Fruit fly (Drosophila melanogaster): ENCODE data around the gene CG3568.

Gene CG3568

DNA sequence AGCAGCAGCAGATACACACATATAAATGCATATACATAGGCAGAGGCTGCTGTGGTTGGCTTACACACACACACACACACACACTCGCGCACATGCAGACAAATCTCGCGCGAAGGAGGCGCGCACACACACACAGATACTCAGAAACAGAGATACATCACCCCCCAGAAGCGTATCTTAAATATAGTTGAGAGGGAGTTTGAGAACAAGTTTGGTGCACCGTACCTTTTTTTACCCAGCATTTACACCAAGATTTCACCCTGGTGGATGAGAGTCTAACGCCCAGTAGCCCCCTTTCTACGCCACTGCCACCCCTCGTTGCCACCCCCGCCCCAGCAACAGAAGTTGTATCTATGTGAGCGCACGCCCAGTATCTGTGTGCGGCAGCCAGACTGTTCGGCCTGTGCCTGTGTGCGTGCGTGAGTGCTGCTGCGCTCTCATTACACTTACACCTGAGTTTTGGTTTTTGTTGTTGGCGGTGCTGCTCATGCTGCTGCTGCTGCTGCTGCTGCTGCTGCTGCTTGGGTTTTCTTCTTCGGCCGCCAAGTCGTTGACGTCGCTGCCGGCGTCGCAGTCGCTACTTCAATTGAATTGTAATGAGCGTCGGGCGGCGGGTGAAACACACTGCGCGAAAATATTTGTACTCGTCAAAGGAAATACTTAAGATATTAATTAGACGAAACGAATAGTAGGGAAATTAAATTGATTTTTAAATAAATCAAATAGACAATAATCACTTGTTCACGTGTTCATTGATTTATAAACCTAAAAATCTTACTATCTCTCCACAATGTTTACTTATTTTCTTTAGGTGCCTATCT is 47.7 kb downstream of the CG3568 start (continued):
- TF ChIP-seq so (GFP tag; IDR thresholded peaks at IDR 0.05) (peak; percentile 85), Stat92E (GFP tag; optimal IDR thresholded peaks at IDR 0.05) (no peak), CG10543 (GFP tag; optimal IDR thresholded peaks at IDR 0.05) (no peak), CG6254 (GFP tag; optimal IDR thresholded peaks at IDR 0.05) (peak; percentile 56), CG5245 (GFP tag; optimal IDR thresholded peaks at IDR 0.05) (peak; percentile 73), chif (GFP tag; optimal IDR thresholded peaks at IDR 0.05) (peak in 1 of 2 experiments; percentile 59), lov (optimal IDR thresholded peaks at IDR 0.05) (no peak), lov (GFP tag; IDR thresholded peaks at IDR 0.05) (peak; percentile 94), Sry-β (GFP tag; optimal IDR thresholded peaks at IDR 0.05) (no peak), dmrt99B (tag; optimal IDR thresholded peaks at IDR 0.05) (peak; percentile 68), al (GFP tag; IDR thresholded peaks at IDR 0.05) (peak; percentile 68), CG7928 (GFP tag; optimal IDR thresholded peaks at IDR 0.05) (no peak), tll (GFP tag; optimal IDR thresholded peaks at IDR 0.05) (no peak), lbe (GFP tag; optimal IDR thresholded peaks at IDR 0.05) (no peak), CG42726 (GFP tag; IDR thresholded peaks at IDR 0.05; ENCODE audit: partially characterized antibody) (no peak), CG13894 (tag; optimal IDR thresholded peaks at IDR 0.05) (peak; percentile 31), CG14710 (tag; optimal IDR thresholded peaks at IDR 0.05) (peak; percentile 51), bcd (GFP tag; optimal IDR thresholded peaks at IDR 0.05) (peak; percentile 84), pum (GFP tag; optimal IDR thresholded peaks at IDR 0.05) (peak; percentile 30), CG18764 (GFP tag; optimal IDR thresholded peaks at IDR 0.05) (peak; percentile 69), pan (optimal IDR thresholded peaks at IDR 0.05) (no peak), pan (GFP tag; optimal IDR thresholded peaks at IDR 0.05 in 1 of 2, IDR thresholded peaks at IDR 0.05 in 1 of 2) (peak in 1 of 2 experiments; percentile 93), CG14441 (GFP tag; IDR thresholded peaks at IDR 0.05) (peak; percentile 92), trh (GFP tag; optimal IDR thresholded peaks at IDR 0.05) (peak; percentile 39), CG9437 (GFP tag; optimal IDR thresholded peaks at IDR 0.05) (peak; percentile 44), zen2 (GFP tag; IDR thresholded peaks at IDR 0.05; ENCODE audit: partially characterized antibody) (0 out of 3 replicates have a peak, but pooled peaks have one; percentile 38), ro (GFP tag; IDR thresholded peaks at IDR 0.05) (peak; percentile 84), CG6272 (GFP tag; IDR thresholded peaks at IDR 0.05) (peak; percentile 91), Awh (GFP tag; IDR thresholded peaks at IDR 0.05) (peak; percentile 93), sd (tag; optimal IDR thresholded peaks at IDR 0.05) (peak; percentile 8), CG7987 (GFP tag; optimal IDR thresholded peaks at IDR 0.05) (no peak), Fer1 (GFP tag; optimal IDR thresholded peaks at IDR 0.05) (peak; percentile 73), NC2β (GFP tag; optimal IDR thresholded peaks at IDR 0.05) (peak; percentile 66), dpn (GFP tag; optimal IDR thresholded peaks at IDR 0.05) (peak in 1 of 2 experiments; percentile 90), onecut (GFP tag; IDR thresholded peaks at IDR 0.05) (peak; percentile 81), Ravus (GFP tag; IDR thresholded peaks at IDR 0.05) (peak; percentile 72), Poxn (GFP tag; IDR thresholded peaks at IDR 0.05) (no peak), dan (GFP tag; IDR thresholded peaks at IDR 0.05) (peak; percentile 92), ERR (GFP tag; optimal IDR thresholded peaks at IDR 0.05) (peak; percentile 21), chinmo (GFP tag; IDR thresholded peaks at IDR 0.05; ENCODE audit: partially characterized antibody) (peak; percentile 73; the same call in 1 of the 4 replicates), CG13424 (tag; optimal IDR thresholded peaks at IDR 0.05) (peak; percentile 81), CG1233 (GFP tag; optimal IDR thresholded peaks at IDR 0.05) (peak; percentile 71), ac (GFP tag; optimal IDR thresholded peaks at IDR 0.05) (peak; percentile 54), HLH54F (GFP tag; optimal IDR thresholded peaks at IDR 0.05) (peak; percentile 12), CrebB (tag; optimal IDR thresholded peaks at IDR 0.05) (peak; percentile 80), CG31441 (GFP tag; IDR thresholded peaks at IDR 0.05) (peak; percentile 60), CG4404 (GFP tag; IDR thresholded peaks at IDR 0.05) (peak; percentile 94), CG12299 (tag; optimal IDR thresholded peaks at IDR 0.05) (no peak)
